Fruit fly (Drosophila melanogaster) whole organism, wandering third instar larva: ENCODE data around the gene sea.
A peak's percentile ranks its signal among the peaks of the same experiment; 100 is the strongest.

Experiments
- Dfd ChIP-seq: fragments of >200 bp; optimal IDR thresholded peaks from 2 replicates; lab custom pipeline; 2017; ENCODE audit warnings: missing biosample characterization, missing genetic modification characterization
- Hnf4 ChIP-seq: fragments of 200-800 bp; sonication (Bioruptor generic); optimal IDR thresholded peaks from 2 replicates; lab custom pipeline; 2016; ENCODE audit warnings: missing biosample characterization, mild to moderate bottlenecking, missing genetic modification characterization
- Jra ChIP-seq: sonication (Bioruptor generic); optimal IDR thresholded peaks from 2 replicates; lab custom pipeline; 2016; ENCODE audit warnings: missing biosample characterization, missing genetic modification characterization
- Myc ChIP-seq: fragments of >200 bp; optimal IDR thresholded peaks from 2 replicates; lab custom pipeline; 2017
- N ChIP-seq: fragments of >200 bp; optimal IDR thresholded peaks from 2 replicates; lab custom pipeline; 2018; ENCODE audit warnings: missing biosample characterization, missing external identifiers, missing genetic modification characterization
- OdsH ChIP-seq: fragments of 200-800 bp; sonication (Bioruptor generic); optimal IDR thresholded peaks from 2 replicates; lab custom pipeline; 2016; ENCODE audit warnings: missing biosample characterization, mild to moderate bottlenecking, missing genetic modification characterization
- Rel ChIP-seq, 2 experiments: fragments of 200-800 bp; sonication (Bioruptor generic) in 1 of 2; optimal IDR thresholded peaks; 2 replicates in 1 of 2; 3 replicates in 1 of 2; lab custom pipeline; 2016 to 2019; ENCODE audit warnings: mild to moderate bottlenecking in 2 of 2, missing biosample characterization in 2 of 2, missing genetic modification characterization in 2 of 2, moderate library complexity in 1 of 2
- dl ChIP-seq, 2 experiments: fragments of 175-275, 200-275 bp in 1 of 2; fragments of 200-275 bp in 1 of 2; sonication (Bioruptor generic); optimal IDR thresholded peaks; lab custom pipeline; 2018; ENCODE audit warnings: mild to moderate bottlenecking in 2 of 2, missing biosample characterization in 2 of 2, missing genetic modification characterization in 2 of 2, moderate library complexity in 2 of 2; ENCODE audit not compliant: partially characterized antibody in 2 of 2, insufficient read depth in 1 of 2
- dmrt93B ChIP-seq: fragments of 200-800 bp; sonication (Bioruptor generic); optimal IDR thresholded peaks from 2 replicates; lab custom pipeline; 2018; ENCODE audit warnings: missing biosample characterization, mild to moderate bottlenecking, missing genetic modification characterization
- ey ChIP-seq: fragments of 200-800 bp; sonication (Bioruptor generic); optimal IDR thresholded peaks from 2 replicates; lab custom pipeline; 2016; ENCODE audit warnings: missing biosample characterization, missing genetic modification characterization
- jim ChIP-seq: fragments of 175-275, 200-325 bp; sonication (Bioruptor generic); optimal IDR thresholded peaks from 2 replicates; lab custom pipeline; 2016; ENCODE audit warnings: missing biosample characterization, mild to moderate bottlenecking, missing genetic modification characterization
- lola ChIP-seq: fragments of >200 bp; optimal IDR thresholded peaks from 2 replicates; lab custom pipeline; 2017; ENCODE audit warnings: missing biosample characterization, missing genetic modification characterization
- pan ChIP-seq: fragments of >200 bp; optimal IDR thresholded peaks from 2 replicates; lab custom pipeline; 2017
- sage ChIP-seq: fragments of 200-800 bp; sonication (Bioruptor generic); optimal IDR thresholded peaks from 2 replicates; lab custom pipeline; 2016; ENCODE audit warnings: missing biosample characterization, mild to moderate bottlenecking, missing genetic modification characterization
- woc ChIP-seq: sonication (Bioruptor generic); optimal IDR thresholded peaks from 2 replicates; lab custom pipeline; 2016; ENCODE audit warnings: missing biosample characterization, mild to moderate bottlenecking, missing genetic modification characterization

Gene sea

dm6 chr3R:11551071-11551470, 15.8 kb downstream of the sea start:
- TF ChIP-seq Dfd (GFP tag; lab: Kevin White, UChicago) (peak; percentile 21), Hnf4 (GFP tag; lab: Kevin White, UChicago) (no peak)

- no peak for TF ChIP-seq N (GFP tag; lab: Kevin White, UChicago)
- no peak for TF ChIP-seq dmrt93B (GFP tag; lab: Kevin White, UChicago)
- TF ChIP-seq Myc (lab: Kevin White, UChicago), result no peak
- TF ChIP-seq dl (GFP tag; optimal IDR thresholded peaks at IDR 0.05; lab: Kevin White, UChicago; ENCODE audit: insufficient read depth in 1 of 2, partially characterized antibody in 2 of 2), result no peak
- no peak for TF ChIP-seq ey (GFP tag; lab: Kevin White, UChicago)
- no peak for TF ChIP-seq Hnf4 (GFP tag; lab: Kevin White, UChicago)
- TF ChIP-seq pan, result no peak
- no peak for TF ChIP-seq jim (GFP tag; lab: Kevin White, UChicago)
- no peak for TF ChIP-seq sage (GFP tag; lab: Kevin White, UChicago)
- TF ChIP-seq woc (GFP tag; lab: Kevin White, UChicago), result no peak
- TF ChIP-seq OdsH, result no peak
- TF ChIP-seq Rel (GFP tag; optimal IDR thresholded peaks at IDR 0.05; lab: Kevin White, UChicago), result no peak
- no peak for TF ChIP-seq Rel (tag; optimal IDR thresholded peaks at IDR 0.05; lab: Kevin White, UChicago)
- TF ChIP-seq Jra, result no peak
Observed at dm6 chr3R:11544150-11544549, 22.7 kb downstream of the sea start.

DNA sequence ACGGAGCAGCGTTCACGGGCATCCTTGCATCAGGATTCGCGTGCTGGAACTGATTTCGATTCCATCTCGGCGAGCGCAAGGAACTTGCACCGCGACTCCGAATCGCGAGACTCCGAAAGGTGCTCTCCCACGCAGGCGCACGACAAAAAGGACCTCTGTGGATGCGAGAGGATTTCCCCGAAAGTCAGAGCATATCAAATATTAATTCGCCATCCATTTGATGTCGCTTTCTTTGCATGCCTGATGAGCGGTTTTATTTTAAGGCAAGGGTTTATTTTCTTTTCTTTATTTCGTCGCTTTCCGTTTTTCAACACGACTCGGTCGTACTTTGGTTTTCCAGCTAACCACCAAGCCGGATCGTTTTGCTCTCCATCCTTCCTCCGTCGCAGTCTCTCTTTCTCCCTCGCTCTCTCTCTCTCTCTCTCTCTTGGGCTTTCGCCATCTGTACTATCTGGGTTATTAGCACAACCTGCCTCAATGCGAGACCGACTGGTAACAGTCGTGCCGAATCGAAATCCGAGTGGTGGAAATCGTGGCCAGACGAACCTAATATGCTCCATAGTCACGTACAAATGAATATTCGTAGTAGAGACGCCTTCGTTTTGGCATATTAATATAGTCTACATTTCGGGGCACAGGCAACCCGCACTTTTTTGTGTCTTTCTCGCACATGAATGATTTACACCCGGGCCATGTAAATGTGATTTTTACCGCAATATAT, 23.8 kb downstream of the sea start, which contains the start of gene dpr4:
Gene dpr4 (minus strand): TSS at position 51 of the 721 bp plus-strand sequence.
- TF ChIP-seq lola (GFP tag; lab: Kevin White, UChicago), result no peak
- TF ChIP-seq, all 38 proteins: peak for 0

DNA sequence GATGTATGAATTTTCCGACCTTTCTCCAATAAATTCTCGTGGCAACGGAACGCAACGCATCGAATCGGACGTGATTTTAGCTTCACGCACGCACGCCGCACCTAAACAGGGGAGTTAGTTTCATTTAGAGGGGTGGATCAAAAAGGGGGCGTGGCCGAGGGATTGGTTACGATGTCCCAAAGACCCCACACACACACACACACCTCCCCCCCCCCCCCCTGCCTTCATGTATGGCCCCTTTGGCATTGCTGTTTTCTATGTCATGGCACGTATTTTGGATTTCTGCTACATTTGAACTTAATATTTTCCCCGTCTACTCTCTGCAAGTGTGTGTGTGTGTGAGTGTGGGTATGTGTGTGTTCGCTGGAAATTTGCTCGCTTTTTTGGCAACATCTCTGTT, 35.0 kb downstream of the sea start:
- TF ChIP-seq Dfd (GFP tag; lab: Kevin White, UChicago) (peak; percentile 72), Jra (no peak)
